Worm (Caenorhabditis elegans) whole organism, young adult: Measurements from ENCODE around the gene T20B12.5.

Source experiments
- B0019.2 ChIP-seq: fragments of 200-800 bp; sonication (Bioruptor generic); conservative IDR thresholded peaks from 2 replicates; pipeline ENCODE4 v1.3.6; 2022; ENCODE audit warnings: missing genetic modification reagents, missing genetic modification characterization, missing compliant biosample characterization
- B0336.3 ChIP-seq: fragments of 200-800 bp; sonication (Bioruptor generic); IDR thresholded peaks from 2 replicates; pipeline ENCODE4 v1.3.6; 2022; ENCODE audit warnings: missing genetic modification characterization, missing compliant biosample characterization
- F23B12.7 ChIP-seq: sonication (generic microtip); optimal IDR thresholded peaks from 2 replicates; lab custom pipeline; 2017; ENCODE audit warnings: missing genetic modification characterization, mild to moderate bottlenecking, missing compliant biosample characterization, antibody characterized with exemption, moderate library complexity; ENCODE audit not compliant: insufficient read depth
- F55B11.4 ChIP-seq: sonication (generic microtip); optimal IDR thresholded peaks from 2 replicates; lab custom pipeline; 2016; ENCODE audit warnings: missing compliant biosample characterization, missing genetic modification characterization, borderline replicate concordance; ENCODE audit not compliant: insufficient read depth
- F57C9.4 ChIP-seq: sonication (generic microtip); optimal IDR thresholded peaks from 2 replicates; lab custom pipeline; 2017; ENCODE audit warnings: mild to moderate bottlenecking, missing genetic modification characterization, missing compliant biosample characterization
- T26A5.8 ChIP-seq: sonication (generic microtip); optimal IDR thresholded peaks from 2 replicates; lab custom pipeline; 2016; ENCODE audit warnings: missing genetic modification characterization, missing compliant biosample characterization
- Y95B8A.8 ChIP-seq: fragments of 200-800 bp; sonication (Bioruptor generic); IDR thresholded peaks from 2 replicates; pipeline ENCODE4 v1.3.6; 2022; ENCODE audit warnings: missing genetic modification reagents, missing genetic modification characterization, missing compliant biosample characterization
- aptf-3 ChIP-seq: fragments of 200-800 bp; sonication (Bioruptor generic); IDR thresholded peaks from 2 replicates; pipeline ENCODE4 v1.3.6; 2022; ENCODE audit warnings: missing genetic modification characterization, missing compliant biosample characterization
- atf-7 ChIP-seq: sonication (generic microtip); optimal IDR thresholded peaks from 2 replicates; lab custom pipeline; 2017; ENCODE audit warnings: mild to moderate bottlenecking, missing genetic modification characterization, missing compliant biosample characterization
- attf-3 ChIP-seq: fragments of 200-800 bp; sonication (Bioruptor generic); conservative IDR thresholded peaks from 2 replicates; pipeline ENCODE4 v1.3.6; 2022; ENCODE audit warnings: missing genetic modification reagents, missing genetic modification characterization, missing compliant biosample characterization
- cebp-2 ChIP-seq: fragments of 200-800 bp; sonication (Bioruptor generic); IDR thresholded peaks from 2 replicates; pipeline ENCODE4 v1.3.6; 2022; ENCODE audit warnings: missing genetic modification characterization, missing compliant biosample characterization
- ceh-40 ChIP-seq: fragments of 200-800 bp; sonication (Bioruptor generic); IDR thresholded peaks from 2 replicates; pipeline ENCODE4 v1.3.6; 2022; ENCODE audit warnings: missing genetic modification characterization, missing compliant biosample characterization
- dox-1 ChIP-seq: fragments of 200-800 bp; sonication (Bioruptor generic); IDR thresholded peaks from 2 replicates; pipeline ENCODE4 v1.3.6; 2022; ENCODE audit warnings: missing genetic modification reagents, missing genetic modification characterization, missing compliant biosample characterization
- fkh-3 ChIP-seq: sonication (generic microtip); optimal IDR thresholded peaks from 2 replicates; lab custom pipeline; 2016; ENCODE audit warnings: mild to moderate bottlenecking, missing genetic modification characterization, missing compliant biosample characterization
- hlh-26 ChIP-seq: fragments of 200-800 bp; sonication (Bioruptor generic); conservative IDR thresholded peaks from 2 replicates; pipeline ENCODE4 v1.3.6; 2022; ENCODE audit warnings: missing genetic modification reagents, missing genetic modification characterization, missing compliant biosample characterization
- hsf-1 ChIP-seq: fragments of 200-800 bp; sonication (Bioruptor generic); IDR thresholded peaks from 2 replicates; pipeline ENCODE4 v1.3.6; 2022; ENCODE audit warnings: missing genetic modification reagents, missing genetic modification characterization, missing compliant biosample characterization
- lag-1 ChIP-seq: fragments of 200-800 bp; sonication (Bioruptor generic); IDR thresholded peaks from 2 replicates; pipeline ENCODE4 v1.3.6; 2022; ENCODE audit warnings: missing genetic modification reagents, missing genetic modification characterization, missing compliant biosample characterization
- let-526 ChIP-seq: fragments of 200-800 bp; sonication (Bioruptor generic); IDR thresholded peaks from 2 replicates; pipeline ENCODE4 v1.3.6; 2022; ENCODE audit warnings: missing genetic modification reagents, missing genetic modification characterization, missing compliant biosample characterization
- lin-54 ChIP-seq: fragments of 200-800 bp; sonication (Bioruptor generic); optimal IDR thresholded peaks from 2 replicates; lab custom pipeline; 2018; ENCODE audit warnings: mild to moderate bottlenecking, missing genetic modification characterization, missing compliant biosample characterization
- madf-10 ChIP-seq: sonication (generic microtip); optimal IDR thresholded peaks from 2 replicates; lab custom pipeline; 2016; ENCODE audit warnings: mild to moderate bottlenecking, missing genetic modification characterization, missing compliant biosample characterization
- madf-3 ChIP-seq: fragments of 200-800 bp; sonication (Bioruptor generic); IDR thresholded peaks from 2 replicates; pipeline ENCODE4 v1.3.6; 2022; ENCODE audit warnings: missing genetic modification reagents, missing genetic modification characterization, missing compliant biosample characterization
- madf-6 ChIP-seq: fragments of 200-800 bp; sonication (Bioruptor generic); IDR thresholded peaks from 2 replicates; pipeline ENCODE4 v1.3.6; 2022; ENCODE audit warnings: missing genetic modification reagents, missing genetic modification characterization, missing compliant biosample characterization
- mel-28 ChIP-seq: sonication (generic microtip); optimal IDR thresholded peaks from 2 replicates; lab custom pipeline; 2016; ENCODE audit warnings: borderline replicate concordance, mild to moderate bottlenecking, missing genetic modification characterization, missing compliant biosample characterization
- mes-4 ChIP-seq: sonication (generic microtip); optimal IDR thresholded peaks from 2 replicates; lab custom pipeline; 2016; ENCODE audit warnings: missing genotype, missing genetic modification characterization, missing compliant biosample characterization
- nhr-80 ChIP-seq: sonication (generic microtip); optimal IDR thresholded peaks from 2 replicates; lab custom pipeline; 2016; ENCODE audit warnings: missing genetic modification characterization, missing compliant biosample characterization
- pha-4 ChIP-seq: fragments of 150-350 bp; sonication (generic microtip); optimal IDR thresholded peaks from 2 replicates; lab custom pipeline; 2014; ENCODE audit warnings: missing biosample characterization, missing genetic modification reagents, missing genetic modification characterization
- rcor-1 ChIP-seq: fragments of 200-800 bp; sonication (Bioruptor generic); IDR thresholded peaks from 2 replicates; pipeline ENCODE4 v1.3.6; 2022; ENCODE audit warnings: missing genetic modification reagents, missing genetic modification characterization, missing compliant biosample characterization
- repo-1 ChIP-seq: sonication (generic microtip); optimal IDR thresholded peaks from 2 replicates; lab custom pipeline; 2017; ENCODE audit warnings: mild to moderate bottlenecking, missing genetic modification characterization, missing compliant biosample characterization
- sdz-38 ChIP-seq: sonication (generic microtip); optimal IDR thresholded peaks from 2 replicates; lab custom pipeline; 2016; ENCODE audit warnings: missing genotype, missing genetic modification characterization, missing compliant biosample characterization
- snpc-1.1 ChIP-seq: sonication (generic microtip); optimal IDR thresholded peaks from 2 replicates; lab custom pipeline; 2017; ENCODE audit warnings: missing genetic modification characterization, mild to moderate bottlenecking, missing compliant biosample characterization, antibody characterized with exemption, moderate library complexity, missing genotype, missing genetic modification reagents; ENCODE audit not compliant: insufficient read depth
- sptf-2 ChIP-seq: fragments of 200-800 bp; sonication (Bioruptor generic); optimal IDR thresholded peaks from 2 replicates; lab custom pipeline; 2018; ENCODE audit warnings: mild to moderate bottlenecking, missing genetic modification characterization, missing compliant biosample characterization
- xnd-1 ChIP-seq: sonication (generic microtip); optimal IDR thresholded peaks from 2 replicates; lab custom pipeline; 2016; ENCODE audit warnings: missing genotype, missing genetic modification reagents, missing genetic modification characterization, missing compliant biosample characterization
- ztf-18 ChIP-seq: sonication (generic microtip); optimal IDR thresholded peaks from 2 replicates; lab custom pipeline; 2016; ENCODE audit warnings: missing genotype, mild to moderate bottlenecking, missing genetic modification characterization, missing compliant biosample characterization
- ztf-28 ChIP-seq: fragments of 200-800 bp; sonication (Bioruptor generic); IDR thresholded peaks from 2 replicates; pipeline ENCODE4 v1.3.6; 2022; ENCODE audit warnings: missing genetic modification reagents, missing genetic modification characterization, missing compliant biosample characterization

Gene T20B12.5

ce11 chrIII:7329155-7329732, 37.7 kb downstream of the T20B12.5 start, which contains the start of gene lab-2 (continued):
- TF ChIP-seq sdz-38 (tag; lab: Kevin White, UChicago) (no peak), F55B11.4 (tag; lab: Kevin White, UChicago) (no peak), hsf-1 (GFP tag; lab: Robert Waterston, UW) (no peak), rcor-1 (GFP tag; lab: Robert Waterston, UW) (no peak), ceh-40 (GFP tag; lab: Robert Waterston, UW) (no peak), madf-10 (tag; lab: Kevin White, UChicago) (no peak), B0336.3 (peak; percentile 71), cebp-2 (GFP tag; lab: Robert Waterston, UW) (no peak), snpc-1.1 (tag; lab: Kevin White, UChicago) (no peak), ztf-28 (GFP tag; lab: Robert Waterston, UW) (no peak), F57C9.4 (tag; lab: Kevin White, UChicago) (peak; percentile 70), madf-6 (0 out of 2 replicates have a peak, but pooled peaks have one; percentile 34), dox-1 (no peak), Y95B8A.8 (GFP tag; lab: Robert Waterston, UW) (0 out of 2 replicates have a peak, but pooled peaks have one; percentile 8), B0019.2 (GFP tag; lab: Robert Waterston, UW) (no peak), repo-1 (tag; lab: Kevin White, UChicago) (peak; percentile 67), xnd-1 (tag; lab: Kevin White, UChicago) (no peak), mes-4 (tag; lab: Kevin White, UChicago) (no peak), let-526 (GFP tag; lab: Robert Waterston, UW) (0 out of 2 replicates have a peak, but pooled peaks have one; percentile 9), atf-7 (tag; lab: Kevin White, UChicago) (peak; percentile 27)

- TF ChIP-seq attf-3 = no peak
- no peak for TF ChIP-seq hlh-26 (GFP tag; lab: Robert Waterston, UW)
- no peak for TF ChIP-seq mel-28 (tag; lab: Kevin White, UChicago)
- peak; percentile 24 for TF ChIP-seq nhr-80 (tag; lab: Kevin White, UChicago)
Observed at ce11 chrIII:7323331-7323730, 43.6 kb downstream of the T20B12.5 start.

ce11 chrIII:7322018-7322417, 44.9 kb downstream of the T20B12.5 start:
- TF ChIP-seq T26A5.8 (tag; lab: Kevin White, UChicago) (no peak), pha-4 (tag; lab: Kevin White, UChicago) (peak; percentile 7)

- no peak for TF ChIP-seq ztf-18
- no peak for TF ChIP-seq lag-1 (GFP tag; lab: Robert Waterston, UW)
- no peak for TF ChIP-seq lin-54
- TF ChIP-seq madf-3 (GFP tag; lab: Robert Waterston, UW) = no peak
- peak; percentile 30 for TF ChIP-seq nhr-80 (tag; lab: Kevin White, UChicago)
- no peak for TF ChIP-seq sdz-38 (tag; lab: Kevin White, UChicago)
- no peak for TF ChIP-seq fkh-3 (tag; lab: Kevin White, UChicago)
- TF ChIP-seq, all 124 proteins: peak for 1
Observed at ce11 chrIII:7319390-7319789, 47.5 kb downstream of the T20B12.5 start, which contains the start of gene F56C9.8. Gene F56C9.8, minus strand, starts transcription at chrIII:7319509.

ce11 chrIII:7317354-7317753, 49.6 kb downstream of the T20B12.5 start:
- TF ChIP-seq nhr-80 (tag; lab: Kevin White, UChicago) (peak; percentile 63), sptf-2 (GFP tag; lab: Kevin White, UChicago) (no peak), F23B12.7 (tag; lab: Kevin White, UChicago) (no peak), aptf-3 (no peak), repo-1 (tag; lab: Kevin White, UChicago) (no peak)
